Worm (Caenorhabditis elegans) whole organism, L3 larva: ENCODE measurements around the gene Y43D4A.1.
"Not testable (repeated sequence)": the region's sequence is repeated elsewhere in the genome, so short reads cannot be mapped to it uniquely, and the experiment has no call there.

Source experiments
- ceh-9 ChIP-seq: sonication (generic microtip); optimal IDR thresholded peaks from 2 replicates; lab custom pipeline; 2018; ENCODE audit warnings: missing biosample characterization, missing genetic modification characterization
- sea-2 ChIP-seq: fragments of 150-350 bp; sonication (generic microtip); optimal IDR thresholded peaks from 4 replicates; lab custom pipeline; 2014; ENCODE audit warnings: missing biosample characterization, missing genetic modification reagents, missing genetic modification characterization
- unc-39 ChIP-seq: sonication (generic microtip); optimal IDR thresholded peaks from 4 replicates; lab custom pipeline; 2017; ENCODE audit warnings: missing biosample characterization, missing genetic modification characterization
- zag-1 ChIP-seq: fragments of 150-350 bp; optimal IDR thresholded peaks from 2 replicates; lab custom pipeline; 2014; ENCODE audit warnings: missing biosample characterization, missing genetic modification characterization

DNA sequence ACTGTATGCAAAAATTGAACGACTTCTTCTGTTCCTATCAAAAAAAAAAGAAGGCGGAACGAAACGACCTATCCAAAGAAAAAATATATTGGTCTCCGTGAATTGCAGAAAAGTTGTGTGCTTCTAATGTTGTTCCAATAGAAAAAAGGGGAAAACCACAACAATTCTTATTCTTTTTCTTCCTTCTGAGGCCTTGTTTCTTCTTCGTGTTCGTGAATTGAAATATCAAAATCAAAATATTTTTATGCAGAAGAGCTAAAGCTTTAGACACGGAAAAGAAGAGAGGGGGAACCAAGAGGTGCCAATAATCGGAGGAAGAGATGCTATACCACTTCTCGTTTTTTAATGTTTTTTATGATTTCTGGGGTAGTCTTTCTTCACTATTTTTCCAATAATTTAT is 12.1 kb downstream of the Y43D4A.1 start, which contains the start of gene Y43D4A.2:
- TF ChIP-seq unc-39; sea-2 (GFP tag; lab: Kevin White, UChicago); ceh-9; zag-1: not testable (repeated sequence)
